Worm (Caenorhabditis elegans) whole organism, L3 larva: ENCODE measurements around the gene ZK596.3.

Experiments
- R02D3.7 ChIP-seq: fragments of 150-350 bp; optimal IDR thresholded peaks from 2 replicates; lab custom pipeline; 2014; ENCODE audit warnings: missing biosample characterization, missing genetic modification characterization
- ZK546.5 ChIP-seq: sonication (generic microtip); optimal IDR thresholded peaks from 2 replicates; lab custom pipeline; 2017; ENCODE audit warnings: missing biosample characterization, missing genetic modification characterization
- aly-2 ChIP-seq: fragments of 150-350 bp; optimal IDR thresholded peaks from 2 replicates; lab custom pipeline; 2014; ENCODE audit warnings: missing biosample characterization, missing genetic modification characterization
- ama-1 ChIP-seq: fragments of 150-350 bp; optimal IDR thresholded peaks from 2 replicates; lab custom pipeline; 2018
- ceh-16 ChIP-seq: sonication (generic microtip); optimal IDR thresholded peaks from 2 replicates; lab custom pipeline; 2017; ENCODE audit warnings: missing biosample characterization, missing genetic modification characterization
- ceh-28 ChIP-seq: fragments of 150-350 bp; optimal IDR thresholded peaks from 2 replicates; lab custom pipeline; 2014; ENCODE audit warnings: missing biosample characterization, missing genetic modification reagents, missing genetic modification characterization
- ceh-82 ChIP-seq: fragments of 150-350 bp; optimal IDR thresholded peaks from 2 replicates; lab custom pipeline; 2014; ENCODE audit warnings: missing biosample characterization, missing genetic modification characterization
- ceh-9 ChIP-seq: sonication (generic microtip); optimal IDR thresholded peaks from 2 replicates; lab custom pipeline; 2018; ENCODE audit warnings: missing biosample characterization, missing genetic modification characterization
- daf-12 ChIP-seq: fragments of 150-350 bp; optimal IDR thresholded peaks from 2 replicates; lab custom pipeline; 2014; ENCODE audit warnings: missing biosample characterization, missing genetic modification reagents, missing genetic modification characterization
- egl-27 ChIP-seq: sonication (generic microtip); optimal IDR thresholded peaks from 4 replicates; lab custom pipeline; 2017; ENCODE audit warnings: missing biosample characterization, missing genetic modification reagents, missing genetic modification characterization
- egl-5 ChIP-seq: fragments of 150-350 bp; optimal IDR thresholded peaks from 2 replicates; lab custom pipeline; 2017; ENCODE audit warnings: missing biosample characterization, missing genetic modification reagents, missing genetic modification characterization, inconsistent platforms
- elt-2 ChIP-seq: sonication (generic microtip); optimal IDR thresholded peaks from 2 replicates; lab custom pipeline; 2016; ENCODE audit warnings: missing genetic modification reagents, mild to moderate bottlenecking, missing genetic modification characterization, missing compliant biosample characterization
- elt-3 ChIP-seq, 3 experiments: fragments of 150-350 bp in 1 of 3; sonication (generic microtip) in 2 of 3; optimal IDR thresholded peaks; 2 replicates in 2 of 3; 4 replicates in 1 of 3; lab custom pipeline; 2014 to 2017; ENCODE audit warnings: missing biosample characterization in 3 of 3, missing genetic modification characterization in 3 of 3
- fkh-10 ChIP-seq: sonication (generic microtip); optimal IDR thresholded peaks from 2 replicates; lab custom pipeline; 2017; ENCODE audit warnings: missing biosample characterization, missing genetic modification reagents, missing genetic modification characterization
- fkh-2 ChIP-seq: fragments of 150-350 bp; optimal IDR thresholded peaks from 2 replicates; lab custom pipeline; 2014; ENCODE audit warnings: missing biosample characterization, missing genetic modification reagents, missing genetic modification characterization
- fos-1 ChIP-seq: fragments of 150-350 bp; optimal IDR thresholded peaks from 2 replicates; lab custom pipeline; 2014; ENCODE audit warnings: missing biosample characterization, missing genetic modification characterization
- hmg-11 ChIP-seq: sonication (generic microtip); optimal IDR thresholded peaks from 2 replicates; lab custom pipeline; 2016; ENCODE audit warnings: missing genetic modification characterization, missing compliant biosample characterization
- jun-1 ChIP-seq: fragments of 150-350 bp; optimal IDR thresholded peaks from 2 replicates; lab custom pipeline; 2014; ENCODE audit warnings: missing biosample characterization, missing genetic modification reagents, missing genetic modification characterization
- lin-39 ChIP-seq: fragments of 150-350 bp; optimal IDR thresholded peaks from 2 replicates; lab custom pipeline; 2018; ENCODE audit warnings: missing biosample characterization, missing genetic modification reagents, missing genetic modification characterization
- lsy-12 ChIP-seq: sonication (generic microtip); optimal IDR thresholded peaks from 2 replicates; lab custom pipeline; 2016; ENCODE audit warnings: mild to moderate bottlenecking, missing genetic modification characterization, missing compliant biosample characterization
- mdl-1 ChIP-seq: fragments of 150-350 bp; optimal IDR thresholded peaks from 2 replicates; lab custom pipeline; 2014; ENCODE audit warnings: missing biosample characterization, missing genetic modification characterization
- mml-1 ChIP-seq: fragments of 150-350 bp; sonication (generic microtip); optimal IDR thresholded peaks from 3 replicates; lab custom pipeline; 2014; ENCODE audit warnings: missing biosample characterization, missing genetic modification characterization
- nfya-1 ChIP-seq: sonication (generic microtip); optimal IDR thresholded peaks from 2 replicates; lab custom pipeline; 2017; ENCODE audit warnings: missing genetic modification characterization, mild to moderate bottlenecking, missing compliant biosample characterization, antibody characterized with exemption, moderate library complexity; ENCODE audit not compliant: insufficient read depth
- nhr-12 ChIP-seq: fragments of 150-350 bp; optimal IDR thresholded peaks from 2 replicates; lab custom pipeline; 2014; ENCODE audit warnings: missing biosample characterization, missing genetic modification characterization
- nhr-23 ChIP-seq: fragments of 150-350 bp; optimal IDR thresholded peaks from 2 replicates; lab custom pipeline; 2014; ENCODE audit warnings: missing biosample characterization, missing genetic modification reagents, missing genetic modification characterization
- nhr-237 ChIP-seq: fragments of 150-350 bp; optimal IDR thresholded peaks from 2 replicates; lab custom pipeline; 2014; ENCODE audit warnings: missing biosample characterization, missing genetic modification characterization
- nhr-28 ChIP-seq: fragments of 150-350 bp; optimal IDR thresholded peaks from 2 replicates; lab custom pipeline; 2014; ENCODE audit warnings: missing biosample characterization, missing genetic modification characterization
- nhr-43 ChIP-seq: sonication (generic microtip); optimal IDR thresholded peaks from 2 replicates; lab custom pipeline; 2016; ENCODE audit warnings: mild to moderate bottlenecking, missing genetic modification characterization, missing compliant biosample characterization; ENCODE audit not compliant: poor library complexity, severe bottlenecking
- nhr-67 ChIP-seq: fragments of 150-350 bp; optimal IDR thresholded peaks from 2 replicates; lab custom pipeline; 2014; ENCODE audit warnings: missing biosample characterization, missing genetic modification characterization
- nhr-77 ChIP-seq: fragments of 150-350 bp; optimal IDR thresholded peaks from 2 replicates; lab custom pipeline; 2014; ENCODE audit warnings: missing biosample characterization, missing genetic modification characterization
- pha-4 ChIP-seq: fragments of 150-350 bp; optimal IDR thresholded peaks from 2 replicates; lab custom pipeline; 2014; ENCODE audit warnings: missing biosample characterization, missing genetic modification reagents, missing genetic modification characterization
- pqm-1 ChIP-seq: fragments of 150-350 bp; optimal IDR thresholded peaks from 2 replicates; lab custom pipeline; 2017; ENCODE audit warnings: missing biosample characterization, missing genetic modification characterization, inconsistent platforms
- sea-2 ChIP-seq: fragments of 150-350 bp; sonication (generic microtip); optimal IDR thresholded peaks from 4 replicates; lab custom pipeline; 2014; ENCODE audit warnings: missing biosample characterization, missing genetic modification reagents, missing genetic modification characterization
- skn-1 ChIP-seq: fragments of 150-350 bp; optimal IDR thresholded peaks from 2 replicates; lab custom pipeline; 2014; ENCODE audit warnings: missing biosample characterization, missing genetic modification characterization
- tbx-2 ChIP-seq: sonication (generic microtip); optimal IDR thresholded peaks from 2 replicates; lab custom pipeline; 2016; ENCODE audit warnings: mild to moderate bottlenecking, missing genetic modification characterization, missing compliant biosample characterization
- unc-39 ChIP-seq: sonication (generic microtip); optimal IDR thresholded peaks from 4 replicates; lab custom pipeline; 2017; ENCODE audit warnings: missing biosample characterization, missing genetic modification characterization
- unc-62 ChIP-seq: fragments of 150-350 bp; sonication (generic microtip); optimal IDR thresholded peaks from 4 replicates; lab custom pipeline; 2014; ENCODE audit warnings: missing biosample characterization, missing genetic modification reagents, missing genetic modification characterization
- zag-1 ChIP-seq: fragments of 150-350 bp; optimal IDR thresholded peaks from 2 replicates; lab custom pipeline; 2014; ENCODE audit warnings: missing biosample characterization, missing genetic modification characterization
- ztf-4 ChIP-seq: fragments of 150-350 bp; optimal IDR thresholded peaks from 2 replicates; lab custom pipeline; 2014; ENCODE audit warnings: missing biosample characterization, missing genetic modification characterization

ZK596.3 gene

DNA sequence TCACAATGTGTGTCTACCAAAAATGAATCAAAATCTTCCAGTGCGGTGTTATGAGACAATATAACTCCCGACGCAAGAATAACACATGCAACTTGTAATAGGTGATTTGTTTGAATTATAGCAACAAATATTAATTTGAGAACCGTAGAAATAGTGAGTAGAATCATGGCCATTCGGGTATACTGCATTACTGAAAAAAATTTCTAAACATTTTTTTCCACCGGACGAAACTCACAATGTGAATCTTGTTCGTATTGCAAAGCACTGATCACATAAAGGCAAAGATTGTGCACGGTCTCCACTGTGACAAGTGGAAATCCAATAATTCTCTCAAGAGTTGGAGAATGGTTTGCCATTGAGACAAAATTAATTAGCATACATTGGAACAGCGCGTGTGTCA, 1.7 kb downstream of the ZK596.3 start:
- no peak for TF ChIP-seq nhr-67 (tag; lab: Kevin White, UChicago)
- no peak for TF ChIP-seq elt-3 (tag; optimal IDR thresholded peaks at IDR 0.05; lab: Kevin White, UChicago)
- no peak for TF ChIP-seq daf-12
- TF ChIP-seq ztf-4 (tag; lab: Kevin White, UChicago): no peak
- TF ChIP-seq hmg-11: no peak
- TF ChIP-seq skn-1: no peak
- TF ChIP-seq lsy-12 (tag; lab: Kevin White, UChicago): no peak
- TF ChIP-seq R02D3.7 (tag; lab: Kevin White, UChicago): no peak
- no peak for TF ChIP-seq egl-5

ce11 chrIV:10900083-10900482, 4.1 kb downstream of the ZK596.3 start, which contains the start of gene srlf-30:
srlf-30 (plus strand) TSS chrIV:10900383.
- no peak for TF ChIP-seq nhr-28
- TF ChIP-seq unc-39 (tag; lab: Kevin White, UChicago): no peak
- TF ChIP-seq tbx-2: no peak
- no peak for TF ChIP-seq ama-1
- no peak for TF ChIP-seq nfya-1 (tag; lab: Kevin White, UChicago)
- no peak for TF ChIP-seq nhr-237
- no peak for TF ChIP-seq jun-1 (tag; lab: Kevin White, UChicago)
- no peak for TF ChIP-seq zag-1
- no peak for TF ChIP-seq ZK546.5
- TF ChIP-seq pqm-1 (tag; lab: Kevin White, UChicago): no peak
- TF ChIP-seq nhr-77: no peak

DNA sequence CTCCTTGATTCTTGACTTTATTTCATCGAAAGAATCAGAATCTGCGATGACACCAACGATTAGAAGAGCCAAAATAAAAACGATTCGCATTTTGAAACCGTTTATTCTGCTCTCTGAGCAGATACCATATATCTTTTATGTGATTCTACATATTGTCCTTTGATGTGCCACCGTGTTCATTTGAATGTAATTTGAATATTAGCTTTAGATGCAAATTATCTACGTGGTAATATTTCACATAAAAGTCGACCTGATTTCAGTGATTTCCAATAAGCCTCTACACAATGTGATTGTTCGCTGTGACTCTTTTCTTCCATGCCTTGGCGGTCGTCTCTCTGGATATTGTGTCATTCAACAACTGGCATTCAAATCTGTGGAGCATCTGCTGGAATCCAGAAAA, 5.1 kb downstream of the ZK596.3 start, which contains the start of the genes F13E9.9 and F13E9.19:
TSS of gene F13E9.9 (minus strand) at position 101 of the 400 bp plus-strand sequence.
TSS of gene F13E9.19 (plus strand) at position 316 of the 400 bp plus-strand sequence.
- no peak for TF ChIP-seq ceh-82 (tag; lab: Kevin White, UChicago)
- no peak for TF ChIP-seq skn-1
- no peak for TF ChIP-seq nhr-23 (tag; lab: Kevin White, UChicago)
- no peak for TF ChIP-seq lsy-12 (tag; lab: Kevin White, UChicago)
- no peak for TF ChIP-seq nhr-12 (tag; lab: Kevin White, UChicago)
- no peak for TF ChIP-seq elt-2 (tag; lab: Kevin White, UChicago)
- TF ChIP-seq egl-27 (tag; lab: Kevin White, UChicago): no peak
- no peak for TF ChIP-seq fkh-2 (tag; lab: Kevin White, UChicago)
- no peak for TF ChIP-seq nhr-43 (tag; lab: Kevin White, UChicago)
- TF ChIP-seq egl-5: no peak
- no peak for TF ChIP-seq tbx-2
- no peak for TF ChIP-seq lin-39 (tag; lab: Kevin White, UChicago)
- no peak for TF ChIP-seq hmg-11
- no peak for TF ChIP-seq daf-12
- TF ChIP-seq pha-4 (tag; lab: Kevin White, UChicago): no peak
- no peak for TF ChIP-seq nhr-77
- no peak for TF ChIP-seq unc-62 (GFP tag; lab: Kevin White, UChicago)
- no peak for TF ChIP-seq sea-2 (GFP tag; lab: Kevin White, UChicago)
- TF ChIP-seq fkh-10 (GFP tag; lab: Kevin White, UChicago): no peak

ce11 chrIV:10898160-10898559, 6.0 kb downstream of the ZK596.3 start:
- no peak for TF ChIP-seq nhr-67 (tag; lab: Kevin White, UChicago)
- no peak for TF ChIP-seq jun-1 (tag; lab: Kevin White, UChicago)
- TF ChIP-seq ama-1: no peak
- no peak for TF ChIP-seq R02D3.7 (tag; lab: Kevin White, UChicago)
- TF ChIP-seq ceh-16 (tag; lab: Kevin White, UChicago): no peak
- TF ChIP-seq aly-2 (tag; lab: Kevin White, UChicago): no peak
- TF ChIP-seq ztf-4 (tag; lab: Kevin White, UChicago): no peak
- TF ChIP-seq fkh-2 (tag; lab: Kevin White, UChicago): no peak
- no peak for TF ChIP-seq mdl-1
- no peak for TF ChIP-seq lin-39 (tag; lab: Kevin White, UChicago)
- TF ChIP-seq ceh-28: no peak
- no peak for TF ChIP-seq egl-27 (tag; lab: Kevin White, UChicago)

DNA sequence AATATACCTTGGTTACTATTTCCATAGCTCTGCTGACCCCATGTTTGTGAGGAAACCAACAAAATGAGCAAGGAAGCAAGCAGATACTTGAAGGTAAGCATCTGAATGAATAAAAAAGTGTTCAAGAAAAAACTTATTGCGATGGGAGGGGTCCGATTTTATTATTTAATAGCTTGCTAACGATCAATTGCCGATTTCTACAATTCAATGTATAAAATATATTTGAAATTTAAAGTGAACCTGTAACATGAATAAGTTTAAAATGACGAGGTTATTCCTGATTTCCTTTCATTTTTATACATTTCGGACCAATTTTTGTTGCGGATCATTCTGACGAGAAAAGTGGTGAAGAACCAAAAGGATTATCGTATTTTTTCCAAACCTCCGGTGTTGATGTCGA, 7.7 kb downstream of the ZK596.3 start, which contains the start of gene srlf-13:
TSS of gene srlf-13 (minus strand) at position 101 of the 400 bp plus-strand sequence.
- no peak for TF ChIP-seq egl-27 (tag; lab: Kevin White, UChicago)
- TF ChIP-seq nhr-43 (tag; lab: Kevin White, UChicago): no peak
- no peak for TF ChIP-seq unc-62 (GFP tag; lab: Kevin White, UChicago)
- TF ChIP-seq ama-1: no peak
- no peak for TF ChIP-seq mml-1 (tag; lab: Kevin White, UChicago)
- no peak for TF ChIP-seq fos-1 (tag; lab: Kevin White, UChicago)
- TF ChIP-seq nhr-67 (tag; lab: Kevin White, UChicago): no peak
- no peak for TF ChIP-seq ceh-16 (tag; lab: Kevin White, UChicago)
- no peak for TF ChIP-seq elt-3 (tag; optimal IDR thresholded peaks at IDR 0.05; lab: Kevin White, UChicago)
- no peak for TF ChIP-seq nhr-77
- TF ChIP-seq daf-12: no peak
- TF ChIP-seq ceh-9: no peak
- no peak for TF ChIP-seq fkh-10 (GFP tag; lab: Kevin White, UChicago)
- TF ChIP-seq pha-4 (tag; lab: Kevin White, UChicago): no peak
- TF ChIP-seq jun-1 (tag; lab: Kevin White, UChicago): no peak
- TF ChIP-seq, all 47 proteins: peak for 0
